Worm (Caenorhabditis elegans): Measurements from ENCODE around the gene F39F10.3.
A peak's percentile ranks its signal among the peaks of the same experiment; 100 is the strongest.

Gene F39F10.3

DNA sequence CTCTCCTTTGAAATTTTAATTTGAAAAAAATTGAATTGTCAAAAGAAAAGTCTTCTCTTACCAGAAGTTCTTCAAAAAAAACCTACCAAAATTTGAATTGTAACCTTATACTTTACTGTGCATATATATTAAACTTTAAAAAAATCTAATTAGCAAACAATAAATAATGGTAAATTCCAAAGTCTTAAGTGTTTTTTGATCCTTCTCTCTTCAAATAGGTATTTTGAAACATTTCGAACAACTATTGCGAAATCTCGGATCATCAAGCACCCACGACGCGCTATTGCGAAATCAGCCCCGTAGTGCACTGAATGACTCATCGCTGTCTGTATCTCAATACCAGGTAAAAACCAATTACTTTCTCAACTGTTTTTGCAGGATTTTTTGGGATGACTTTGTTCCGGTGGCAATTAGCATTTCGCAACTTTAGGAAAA, 38.9 kb downstream of the F39F10.3 start (continued):
- TF ChIP-seq egl-44 (GFP tag; IDR thresholded peaks at IDR 0.05) = peak; percentile 52; the same call in 1 of the 2 replicates
- TF ChIP-seq F57C9.4 (tag; optimal IDR thresholded peaks at IDR 0.05) = no peak
- peak; percentile 92 for TF ChIP-seq nfyb-1 (GFP tag; IDR thresholded peaks at IDR 0.05)
- no peak for TF ChIP-seq F49E8.2 (tag; optimal IDR thresholded peaks at IDR 0.05; ENCODE audit: insufficient read depth)
- TF ChIP-seq B0261.1 (tag; optimal IDR thresholded peaks at IDR 0.05) = no peak
- TF ChIP-seq madf-10 (tag; optimal IDR thresholded peaks at IDR 0.05) = peak; percentile 1
- TF ChIP-seq F37B4.10 (GFP tag; IDR thresholded peaks at IDR 0.05) = no peak
- peak; percentile 95 for TF ChIP-seq chd-7 (tag; optimal IDR thresholded peaks at IDR 0.05)
- TF ChIP-seq gei-17 (GFP tag; optimal IDR thresholded peaks at IDR 0.05) = no peak
- TF ChIP-seq ztf-6 (GFP tag; IDR thresholded peaks at IDR 0.05) = peak; percentile 23; the same call in 1 of the 2 replicates
- TF ChIP-seq ets-4 (GFP tag; optimal IDR thresholded peaks at IDR 0.05) = peak; percentile 85
- no peak for TF ChIP-seq snpc-1.1 (tag; optimal IDR thresholded peaks at IDR 0.05; ENCODE audit: insufficient read depth)
- peak; percentile 2 for TF ChIP-seq somi-1 (GFP tag; optimal IDR thresholded peaks at IDR 0.05)
- TF ChIP-seq B0035.1 (tag; optimal IDR thresholded peaks at IDR 0.05) = no peak
- no peak for TF ChIP-seq T07F8.4 (tag; optimal IDR thresholded peaks at IDR 0.05)
- TF ChIP-seq athp-1 (tag; optimal IDR thresholded peaks at IDR 0.05) = peak; percentile 74
- peak; percentile 79 for TF ChIP-seq ceh-27 (GFP tag; optimal IDR thresholded peaks at IDR 0.05)
- peak; percentile 37 to 40 for TF ChIP-seq let-607 (tag; optimal IDR thresholded peaks at IDR 0.05)
- peak; percentile 93; the same call in 1 of the 2 replicates for TF ChIP-seq ceh-58 (GFP tag; IDR thresholded peaks at IDR 0.05)
- no peak for TF ChIP-seq dpl-1 (GFP tag; optimal IDR thresholded peaks at IDR 0.05)
- no peak for TF ChIP-seq ztf-18 (tag; optimal IDR thresholded peaks at IDR 0.05)
- TF ChIP-seq nhr-27 (tag; optimal IDR thresholded peaks at IDR 0.05) = no peak
- peak; percentile 9 for TF ChIP-seq ztf-3 (GFP tag; optimal IDR thresholded peaks at IDR 0.05)
- TF ChIP-seq atf-7 (tag; optimal IDR thresholded peaks at IDR 0.05) = peak; percentile 53
- TF ChIP-seq ama-1 (optimal IDR thresholded peaks at IDR 0.05) = peak; percentile 99
- TF ChIP-seq ama-1 (GFP tag; optimal IDR thresholded peaks at IDR 0.05) = no peak
- TF ChIP-seq snpc-3.4 (tag; optimal IDR thresholded peaks at IDR 0.05) = no peak
- 0 out of 2 replicates have a peak, but pooled peaks have one; percentile 10 for TF ChIP-seq cebp-2 (GFP tag; IDR thresholded peaks at IDR 0.05)
- TF ChIP-seq tbx-9 (tag; optimal IDR thresholded peaks at IDR 0.05; ENCODE audit: borderline replicate concordance) = no peak
- peak; percentile 55 for TF ChIP-seq attf-3 (GFP tag; conservative IDR thresholded peaks at IDR 0.05)
- TF ChIP-seq mcd-1 (GFP tag; IDR thresholded peaks at IDR 0.05) = peak; percentile 39
- peak; percentile 65 for TF ChIP-seq Y95B8A.8 (GFP tag; IDR thresholded peaks at IDR 0.05)
- TF ChIP-seq F23B12.7 (tag; optimal IDR thresholded peaks at IDR 0.05; ENCODE audit: insufficient read depth) = no peak
- peak; percentile 80; the same call in 1 of the 2 replicates for TF ChIP-seq let-526 (GFP tag; IDR thresholded peaks at IDR 0.05)
- no peak for TF ChIP-seq ceh-91 (GFP tag; IDR thresholded peaks at IDR 0.05)
- TF ChIP-seq hsf-1 (GFP tag; IDR thresholded peaks at IDR 0.05) = peak; percentile 76
- TF ChIP-seq T26A5.8 (tag; optimal IDR thresholded peaks at IDR 0.05) = no peak
- TF ChIP-seq hlh-12 (tag; optimal IDR thresholded peaks at IDR 0.05) = no peak
- TF ChIP-seq efl-1 (GFP tag; optimal IDR thresholded peaks at IDR 0.05) = no peak
- TF ChIP-seq ztf-22 (GFP tag; optimal IDR thresholded peaks at IDR 0.05) = peak; percentile 65
- TF ChIP-seq F39B2.1 (GFP tag; IDR thresholded peaks at IDR 0.05) = no peak
- no peak for TF ChIP-seq hmg-20 (GFP tag; IDR thresholded peaks at IDR 0.05)
- TF ChIP-seq Y79H2A.3 (GFP tag; conservative IDR thresholded peaks at IDR 0.05) = peak; percentile 68
- peak; percentile 78 for TF ChIP-seq fkh-3 (tag; optimal IDR thresholded peaks at IDR 0.05)
- TF ChIP-seq ccch-3 (GFP tag; optimal IDR thresholded peaks at IDR 0.05) = no peak
- TF ChIP-seq ztf-28 (GFP tag; IDR thresholded peaks at IDR 0.05) = peak; percentile 80; the same call in 1 of the 2 replicates
- TF ChIP-seq bed-2 (GFP tag; IDR thresholded peaks at IDR 0.05) = no peak
- TF ChIP-seq Y53G8AR.9 (GFP tag; conservative IDR thresholded peaks at IDR 0.05) = peak; percentile 91
- TF ChIP-seq ztf-25 (GFP tag; IDR thresholded peaks at IDR 0.05) = 0 out of 2 replicates have a peak, but pooled peaks have one; percentile 54

Data from whole organism, young adult.